Fruit fly (Drosophila melanogaster) whole organism, prepupa: ENCODE measurements around the gene Sap30.

Experiments
- Blimp-1 ChIP-seq: fragments of 200-800 bp; sonication (Bioruptor generic); optimal IDR thresholded peaks from 3 replicates; lab custom pipeline; 2017; ENCODE audit warnings: missing biosample characterization, missing genetic modification characterization, mild to moderate bottlenecking, moderate library complexity, missing genetic modification reagents
- CG10631 ChIP-seq: fragments of 200-800 bp; sonication (Bioruptor generic); optimal IDR thresholded peaks from 2 replicates; lab custom pipeline; 2016; ENCODE audit warnings: missing biosample characterization, missing genetic modification characterization
- CG11294 ChIP-seq: fragments of 200-800 bp; sonication (Bioruptor generic); IDR thresholded peaks from 2 replicates; pipeline ENCODE4 v1.3.6; 2022; ENCODE audit warnings: missing biosample characterization, missing genetic modification characterization
- CG11902 ChIP-seq: fragments of 200-800 bp; sonication (Bioruptor generic); optimal IDR thresholded peaks from 3 replicates; lab custom pipeline; 2016; ENCODE audit warnings: missing biosample characterization, missing genetic modification characterization
- CG15336 ChIP-seq: fragments of 200-800 bp; sonication (Bioruptor generic); IDR thresholded peaks from 2 replicates; pipeline ENCODE4 v1.3.6; 2022; ENCODE audit warnings: missing biosample characterization, missing genetic modification characterization
- CG1621 ChIP-seq: fragments of 200-800 bp; sonication (Bioruptor generic); optimal IDR thresholded peaks from 3 replicates; lab custom pipeline; 2018; ENCODE audit warnings: missing biosample characterization, mild to moderate bottlenecking, missing genetic modification characterization
- CG16779 ChIP-seq: fragments of 200-800 bp; sonication (Bioruptor generic); optimal IDR thresholded peaks from 3 replicates; lab custom pipeline; 2017; ENCODE audit warnings: missing biosample characterization, mild to moderate bottlenecking, missing genetic modification characterization
- CG32006 ChIP-seq: fragments of 200-800 bp; sonication (Bioruptor generic); optimal IDR thresholded peaks from 3 replicates; lab custom pipeline; 2017; ENCODE audit warnings: missing biosample characterization, mild to moderate bottlenecking, missing genetic modification characterization
- CG34406 ChIP-seq: fragments of 200-800 bp; sonication (Bioruptor generic); optimal IDR thresholded peaks from 3 replicates; lab custom pipeline; 2016; ENCODE audit warnings: missing biosample characterization, missing genetic modification characterization
- CG4318 ChIP-seq: fragments of 200-800 bp; sonication (Bioruptor generic); optimal IDR thresholded peaks from 3 replicates; lab custom pipeline; 2017; ENCODE audit warnings: missing biosample characterization, mild to moderate bottlenecking, missing genetic modification characterization
- CG6854 ChIP-seq: fragments of 200-800 bp; sonication (Bioruptor generic); optimal IDR thresholded peaks from 2 replicates; lab custom pipeline; 2017; ENCODE audit warnings: missing biosample characterization, mild to moderate bottlenecking, missing genetic modification characterization
- CG7368 ChIP-seq: fragments of 200-800 bp; sonication (Bioruptor generic); optimal IDR thresholded peaks from 3 replicates; lab custom pipeline; 2016; ENCODE audit warnings: missing biosample characterization, missing genetic modification characterization
- CG8119 ChIP-seq: fragments of 200-800 bp; sonication (Bioruptor generic); IDR thresholded peaks from 3 replicates; pipeline ENCODE4 v1.3.6; 2022; ENCODE audit warnings: missing biosample characterization, missing genetic modification characterization
- CG8319 ChIP-seq: fragments of 200-800 bp; sonication (Bioruptor generic); optimal IDR thresholded peaks from 3 replicates; lab custom pipeline; 2016; ENCODE audit warnings: missing biosample characterization, missing genetic modification characterization
- CG8632 ChIP-seq: fragments of 200-800 bp; sonication (Bioruptor generic); optimal IDR thresholded peaks from 3 replicates; lab custom pipeline; 2016; ENCODE audit warnings: missing biosample characterization, missing genetic modification characterization
- Eip75B ChIP-seq: fragments of 200-800 bp; sonication (Bioruptor generic); optimal IDR thresholded peaks from 3 replicates; lab custom pipeline; 2016; ENCODE audit warnings: missing biosample characterization, missing genetic modification characterization
- Eip78C ChIP-seq: fragments of 200-800 bp; sonication (Bioruptor generic); peaks from one replicate; lab custom pipeline; 2016; ENCODE audit warnings: missing biosample characterization, missing genetic modification characterization
- Eip93F ChIP-seq: fragments of 200-800 bp; sonication (Bioruptor generic); optimal IDR thresholded peaks from 2 replicates; lab custom pipeline; 2016; ENCODE audit warnings: missing biosample characterization, mild to moderate bottlenecking, missing genetic modification characterization
- Ets21C ChIP-seq: fragments of 200-800 bp; sonication (Bioruptor generic); optimal IDR thresholded peaks from 3 replicates; lab custom pipeline; 2016; ENCODE audit warnings: missing biosample characterization, missing genetic modification characterization
- Hr38 ChIP-seq: sonication (Bioruptor generic); optimal IDR thresholded peaks from 2 replicates; lab custom pipeline; 2016; ENCODE audit warnings: missing biosample characterization, missing genetic modification characterization
- Hr39 ChIP-seq: fragments of 200-800 bp; sonication (Bioruptor generic); optimal IDR thresholded peaks from 2 replicates; lab custom pipeline; 2016; ENCODE audit warnings: missing biosample characterization, missing genetic modification characterization
- Hr4 ChIP-seq: fragments of 200-800 bp; sonication (Bioruptor generic); optimal IDR thresholded peaks from 3 replicates; lab custom pipeline; 2016; ENCODE audit warnings: missing biosample characterization, missing genetic modification characterization
- Lpt ChIP-seq: fragments of 200-800 bp; sonication (Bioruptor generic); optimal IDR thresholded peaks from 3 replicates; lab custom pipeline; 2016; ENCODE audit warnings: missing biosample characterization, missing genetic modification characterization
- Sox14 ChIP-seq: fragments of 200-800 bp; sonication (Bioruptor generic); optimal IDR thresholded peaks from 3 replicates; lab custom pipeline; 2016; ENCODE audit warnings: missing biosample characterization, missing genetic modification characterization
- achi ChIP-seq: fragments of 200-800 bp; sonication (Bioruptor generic); optimal IDR thresholded peaks from 3 replicates; lab custom pipeline; 2016; ENCODE audit warnings: missing biosample characterization, missing genetic modification characterization
- acj6 ChIP-seq: fragments of 200-800 bp; sonication (Bioruptor generic); optimal IDR thresholded peaks from 3 replicates; lab custom pipeline; 2016; ENCODE audit warnings: missing biosample characterization, missing genetic modification characterization
- dac ChIP-seq: fragments of 200-800 bp; sonication (Bioruptor generic); optimal IDR thresholded peaks from 2 replicates; lab custom pipeline; 2017; ENCODE audit warnings: missing biosample characterization, mild to moderate bottlenecking, missing genetic modification characterization
- dsx ChIP-seq: fragments of 200-800 bp; optimal IDR thresholded peaks from 3 replicates; lab custom pipeline; 2019; ENCODE audit warnings: missing biosample characterization, mild to moderate bottlenecking, missing genetic modification characterization, moderate library complexity; ENCODE audit not compliant: poor library complexity, severe bottlenecking
- eg ChIP-seq: fragments of 200-800 bp; sonication (Bioruptor generic); IDR thresholded peaks from 3 replicates; pipeline ENCODE4 v1.3.6; 2022; ENCODE audit warnings: missing biosample characterization, missing genetic modification characterization
- esn ChIP-seq: fragments of 200-800 bp; sonication (Bioruptor generic); optimal IDR thresholded peaks from 2 replicates; lab custom pipeline; 2016; ENCODE audit warnings: missing biosample characterization, mild to moderate bottlenecking, missing genetic modification characterization, moderate library complexity
- fd59A ChIP-seq: fragments of 200-800 bp; sonication (Bioruptor generic); optimal IDR thresholded peaks from 2 replicates; lab custom pipeline; 2017; ENCODE audit warnings: missing biosample characterization, mild to moderate bottlenecking, missing genetic modification characterization, missing genetic modification reagents
- fd85E ChIP-seq: fragments of 200-800 bp; sonication (Bioruptor generic); optimal IDR thresholded peaks from 3 replicates; lab custom pipeline; 2016; ENCODE audit warnings: missing biosample characterization, missing genetic modification characterization
- fkh ChIP-seq: fragments of 200-800 bp; sonication (Bioruptor generic); optimal IDR thresholded peaks from 3 replicates; lab custom pipeline; 2017; ENCODE audit warnings: missing biosample characterization, mild to moderate bottlenecking, missing genetic modification characterization, moderate library complexity
- lz ChIP-seq: fragments of 200-800 bp; sonication (Bioruptor generic); optimal IDR thresholded peaks from 3 replicates; lab custom pipeline; 2016; ENCODE audit warnings: missing biosample characterization, missing genetic modification characterization
- pdm3 ChIP-seq: fragments of 200-800 bp; sonication (Bioruptor generic); optimal IDR thresholded peaks from 3 replicates; lab custom pipeline; 2016; ENCODE audit warnings: missing biosample characterization, missing genetic modification characterization
- salr ChIP-seq, 2 experiments: fragments of 200-800 bp; sonication (Bioruptor generic); optimal IDR thresholded peaks; 3 replicates each; lab custom pipeline; 2016 to 2018; ENCODE audit warnings: missing biosample characterization in 2 of 2, missing genetic modification characterization in 2 of 2, mild to moderate bottlenecking in 1 of 2
- spab ChIP-seq: fragments of 200-800 bp; sonication (Bioruptor generic); optimal IDR thresholded peaks from 2 replicates; lab custom pipeline; 2017; ENCODE audit warnings: missing biosample characterization, mild to moderate bottlenecking, missing genetic modification characterization, missing genetic modification reagents
- svp ChIP-seq: fragments of 200-800 bp; sonication (Bioruptor generic); peaks from one replicate; lab custom pipeline; 2016; ENCODE audit warnings: missing biosample characterization, missing genetic modification characterization
- topi ChIP-seq: fragments of 200-800 bp; sonication (Bioruptor generic); optimal IDR thresholded peaks from 3 replicates; lab custom pipeline; 2016; ENCODE audit warnings: missing biosample characterization, missing genetic modification characterization
- vri ChIP-seq: fragments of 200-800 bp; sonication (Bioruptor generic); optimal IDR thresholded peaks from 3 replicates; lab custom pipeline; 2016; ENCODE audit warnings: missing biosample characterization, mild to moderate bottlenecking, missing genetic modification characterization

The Sap30 gene

DNA sequence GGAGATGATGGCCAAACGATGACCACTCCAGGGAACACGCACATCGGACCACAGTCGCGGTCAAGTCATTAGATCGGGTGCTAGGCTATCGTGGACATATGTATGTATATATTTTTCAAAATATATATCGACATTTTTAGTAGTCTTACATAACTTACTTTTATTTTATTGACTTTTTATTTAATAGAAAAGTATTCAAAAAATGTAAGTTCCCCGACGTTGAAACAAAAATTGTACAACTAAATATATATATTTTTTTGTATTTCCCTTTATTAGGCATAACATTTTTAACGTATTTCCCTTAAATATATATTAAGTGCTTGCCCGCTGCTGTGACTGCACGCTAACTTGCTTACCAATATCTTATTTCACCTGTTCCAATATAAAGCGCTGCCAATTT, 28.1 kb downstream of the Sap30 start (continued):
- TF ChIP-seq Eip75B, result peak; percentile 15

DNA sequence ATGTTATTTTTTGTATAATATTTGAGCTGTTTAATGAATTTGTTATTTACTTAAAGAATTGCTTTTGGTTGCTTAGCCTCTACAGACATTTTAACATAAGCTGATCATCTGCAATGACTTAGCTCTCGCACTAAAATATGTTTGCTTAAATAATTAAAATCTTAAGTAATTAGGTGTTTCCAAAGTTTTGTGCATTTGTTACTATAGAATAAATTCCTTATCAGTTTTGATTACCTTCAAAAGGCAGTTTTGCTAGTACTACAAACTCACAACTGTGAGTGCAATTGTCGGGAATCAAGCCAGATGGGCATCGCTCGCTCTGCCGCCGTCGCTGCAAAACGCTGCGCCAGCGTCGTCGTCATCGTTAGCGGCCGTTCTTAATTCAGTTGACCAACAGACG, 29.4 kb downstream of the Sap30 start:
- TF ChIP-seq salr (GFP tag; optimal IDR thresholded peaks at IDR 0.05; lab: Kevin White, UChicago) (no peak), CG6854 (GFP tag; lab: Kevin White, UChicago) (no peak), CG8119 (GFP tag; lab: Robert Waterston, UW) (no peak), Hr4 (GFP tag; lab: Kevin White, UChicago) (no peak), Eip75B (no peak), CG11902 (GFP tag; lab: Kevin White, UChicago) (no peak), svp (GFP tag; lab: Kevin White, UChicago) (peak; percentile 43), eg (GFP tag; lab: Robert Waterston, UW) (0 out of 3 replicates have a peak, but pooled peaks have one; percentile 9), vri (no peak), CG32006 (GFP tag; lab: Kevin White, UChicago) (peak; percentile 30), fd59A (GFP tag; lab: Kevin White, UChicago) (no peak), Eip78C (GFP tag; lab: Kevin White, UChicago) (peak; percentile 54), Hr39 (GFP tag; lab: Kevin White, UChicago) (no peak), CG7368 (no peak), esn (GFP tag; lab: Kevin White, UChicago) (no peak), pdm3 (GFP tag; lab: Kevin White, UChicago) (no peak), CG10631 (GFP tag; lab: Kevin White, UChicago) (no peak)

DNA sequence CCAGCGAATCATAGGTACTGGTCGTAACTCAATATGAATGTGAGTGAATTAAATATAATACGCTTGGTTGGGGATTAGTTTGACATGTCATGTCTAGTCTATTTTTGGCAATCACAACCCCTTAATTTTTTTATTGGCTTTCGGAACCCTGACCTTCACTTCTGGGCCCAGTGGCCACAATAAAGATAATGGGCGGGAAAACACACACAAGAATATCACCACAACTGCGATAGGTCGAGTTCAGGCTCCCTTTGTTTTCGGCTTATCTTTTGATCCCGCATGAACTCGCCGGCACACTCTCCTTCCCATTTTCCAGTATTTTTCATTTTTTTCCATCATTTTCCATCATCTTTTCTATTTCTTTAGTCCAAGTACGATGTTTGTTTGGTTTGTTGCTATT, 31.1 kb downstream of the Sap30 start:
- TF ChIP-seq achi (GFP tag; lab: Kevin White, UChicago), result no peak
- TF ChIP-seq svp (GFP tag; lab: Kevin White, UChicago), result peak; percentile 92
- TF ChIP-seq, all 60 proteins: peak for 1

DNA sequence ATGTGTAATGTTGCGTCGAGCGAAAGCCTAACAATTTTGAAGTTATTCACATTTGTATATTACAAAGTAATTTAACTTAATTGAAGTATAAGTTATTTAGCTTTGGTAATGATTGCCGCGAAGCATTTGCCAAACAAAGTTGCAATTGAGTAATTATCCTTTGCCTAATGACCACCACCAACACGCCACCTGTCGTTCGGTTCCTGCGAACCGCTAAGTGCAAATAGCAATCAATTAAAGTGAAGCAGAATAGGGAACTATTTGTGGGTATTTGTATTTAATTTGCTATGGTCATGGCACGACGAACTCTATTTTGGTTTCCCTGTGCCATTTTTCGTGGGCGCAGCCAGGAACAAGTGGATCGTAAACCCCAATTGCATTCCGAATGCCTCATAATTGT, 33.6 kb downstream of the Sap30 start:
- TF ChIP-seq dac (GFP tag; lab: Kevin White, UChicago) (no peak), Eip75B (no peak), Lpt (GFP tag; lab: Kevin White, UChicago) (no peak), vri (no peak), fkh (GFP tag; lab: Kevin White, UChicago) (no peak), acj6 (GFP tag; lab: Kevin White, UChicago) (no peak), spab (GFP tag; lab: Kevin White, UChicago) (no peak), pdm3 (GFP tag; lab: Kevin White, UChicago) (no peak), Hr39 (GFP tag; lab: Kevin White, UChicago) (no peak), eg (GFP tag; lab: Robert Waterston, UW) (no peak), CG4318 (GFP tag; lab: Kevin White, UChicago) (no peak), Hr4 (GFP tag; lab: Kevin White, UChicago) (no peak)

DNA sequence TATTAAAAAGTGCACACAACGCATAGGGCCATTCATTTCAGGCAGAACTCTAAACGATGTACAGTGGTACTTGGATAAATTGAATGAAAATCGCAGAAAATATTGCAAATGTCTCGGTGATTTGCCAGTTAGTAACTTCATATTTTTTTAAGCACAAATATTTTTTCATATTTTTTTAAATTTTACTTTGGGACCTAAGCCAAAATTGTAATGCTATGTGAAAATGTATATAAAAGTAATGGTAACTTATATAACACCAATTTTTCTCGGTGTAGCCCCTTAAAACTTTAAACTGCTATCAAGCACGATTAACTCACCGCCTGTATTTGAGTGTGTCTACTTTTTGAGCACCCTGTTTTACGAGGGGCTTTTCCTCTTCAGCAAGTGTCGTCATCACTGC, 34.1 kb downstream of the Sap30 start:
- TF ChIP-seq CG32006 (GFP tag; lab: Kevin White, UChicago) (peak; percentile 63), Blimp-1 (GFP tag; lab: Kevin White, UChicago) (no peak), Lpt (GFP tag; lab: Kevin White, UChicago) (no peak), acj6 (GFP tag; lab: Kevin White, UChicago) (peak; percentile 13), CG8119 (GFP tag; lab: Robert Waterston, UW) (peak; percentile 62; the same call in 2 of the 3 replicates), CG15336 (GFP tag; lab: Robert Waterston, UW) (peak; percentile 70), CG1621 (no peak), dac (GFP tag; lab: Kevin White, UChicago) (no peak), fd59A (GFP tag; lab: Kevin White, UChicago) (no peak), CG11294 (GFP tag; lab: Robert Waterston, UW) (peak; percentile 6; the same call in 1 of the 2 replicates), fkh (GFP tag; lab: Kevin White, UChicago) (no peak), esn (GFP tag; lab: Kevin White, UChicago) (no peak), vri (no peak), Eip75B (no peak), Hr4 (GFP tag; lab: Kevin White, UChicago) (peak; percentile 40), CG6854 (GFP tag; lab: Kevin White, UChicago) (no peak), Sox14 (no peak), Hr38 (GFP tag; lab: Kevin White, UChicago) (no peak), CG8632 (GFP tag; lab: Kevin White, UChicago) (no peak), CG4318 (GFP tag; lab: Kevin White, UChicago) (peak; percentile 26), fd85E (no peak), Ets21C (GFP tag; lab: Kevin White, UChicago) (no peak), svp (GFP tag; lab: Kevin White, UChicago) (no peak), CG16779 (tag; lab: Kevin White, UChicago) (no peak), dsx (GFP tag; lab: Kevin White, UChicago) (no peak), eg (GFP tag; lab: Robert Waterston, UW) (peak; percentile 62), topi (GFP tag; lab: Kevin White, UChicago) (no peak), CG7368 (no peak), pdm3 (GFP tag; lab: Kevin White, UChicago) (peak; percentile 35), Eip93F (no peak), CG34406 (no peak), lz (GFP tag; lab: Kevin White, UChicago) (no peak), CG8319 (GFP tag; lab: Kevin White, UChicago) (no peak)
